Fruit fly (Drosophila melanogaster) S2 (cell line): ENCODE data around the gene CG8132.

ENCODE experiments used
- CG8478 ChIP-seq: fragments of >200 bp; optimal IDR thresholded peaks from 2 replicates; lab custom pipeline; 2018
- CTCF ChIP-seq, 2 experiments: fragments of >200 bp; optimal IDR thresholded peaks; 2 replicates each; lab custom pipeline; 2018

Gene CG8132

dm6 chr3R:9401127-9401603 is at the start of gene CG8132, which contains the start of gene RpL34b:
Gene CG8132 (plus strand): TSS chr3R:9401495.
Gene RpL34b (minus strand): TSS chr3R:9401226.
- TF ChIP-seq CTCF (optimal IDR thresholded peaks at IDR 0.05; lab: Kevin White, UChicago) (peak; percentile 29 to 31), CG8478 (lab: Kevin White, UChicago) (no peak)

DNA sequence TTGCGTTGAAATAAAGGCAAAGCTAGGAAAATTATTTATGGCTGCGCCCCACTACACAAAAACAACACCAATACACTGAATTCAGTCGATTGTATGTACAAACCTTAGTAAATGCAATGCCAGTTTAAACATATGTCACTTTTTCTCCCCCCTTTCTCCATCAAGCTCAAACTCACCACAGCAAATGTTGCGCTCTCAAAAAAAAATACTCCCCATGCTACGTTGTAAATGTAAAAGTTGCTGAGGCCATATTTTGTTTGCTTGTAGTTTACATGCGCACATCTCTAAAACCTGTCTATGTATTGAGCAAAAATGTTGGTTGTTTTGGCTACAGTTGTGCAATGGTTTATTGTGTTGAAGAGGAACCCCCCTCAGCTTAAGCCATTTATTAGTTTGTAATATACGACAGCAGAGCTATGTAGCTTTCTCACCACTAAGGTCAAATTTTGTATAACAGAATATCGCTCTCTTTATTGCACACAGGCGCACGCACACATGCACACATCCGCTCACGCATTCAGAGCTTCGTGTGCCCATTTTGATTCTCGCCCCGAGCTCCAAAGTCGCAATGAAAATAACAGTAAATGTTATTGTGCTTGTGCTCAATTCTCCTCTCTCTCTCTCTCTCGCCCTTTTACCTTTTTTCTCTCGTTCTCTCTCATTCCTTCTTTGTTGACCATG is 48.6 kb upstream of the CG8132 start:
- TF ChIP-seq CTCF (optimal IDR thresholded peaks at IDR 0.05; lab: Kevin White, UChicago) (no peak), CG8478 (lab: Kevin White, UChicago) (no peak)

DNA sequence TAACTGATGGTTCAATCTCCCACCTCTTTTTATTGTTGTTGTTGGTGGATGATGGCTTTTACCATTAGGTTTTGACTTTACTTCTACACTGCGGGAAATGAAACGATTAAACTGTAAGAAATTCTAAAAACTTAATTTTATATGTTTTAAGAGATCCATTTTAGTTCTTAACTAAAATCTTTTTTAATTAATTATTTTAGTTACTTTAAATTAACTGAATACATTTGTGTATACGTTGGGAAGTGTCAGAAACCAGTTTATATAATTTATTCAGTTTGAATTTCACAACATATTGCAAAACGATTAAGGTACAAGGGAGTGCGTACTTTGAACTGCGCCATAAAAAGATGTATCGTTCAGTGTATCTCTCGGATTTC is 48.0 kb upstream of the CG8132 start:
- TF ChIP-seq CG8478 (lab: Kevin White, UChicago), result no peak
- TF ChIP-seq CTCF (optimal IDR thresholded peaks at IDR 0.05; lab: Kevin White, UChicago), result no peak

dm6 chr3R:9355195-9355594 is 46.1 kb upstream of the CG8132 start, which contains the start of gene CG43675:
Gene CG43675 (plus strand): TSS chr3R:9355495.
- TF ChIP-seq CG8478 (lab: Kevin White, UChicago) (no peak), CTCF (optimal IDR thresholded peaks at IDR 0.05; lab: Kevin White, UChicago) (no peak)

dm6 chr3R:9359393-9359792 is 41.9 kb upstream of the CG8132 start:
- TF ChIP-seq CG8478 (lab: Kevin White, UChicago) (no peak), CTCF (optimal IDR thresholded peaks at IDR 0.05; lab: Kevin White, UChicago) (no peak)

dm6 chr3R:9363066-9363719 is 38.1 kb upstream of the CG8132 start, which contains the start of gene CG18473:
Gene CG18473 (plus strand): TSS chr3R:9363305.
- TF ChIP-seq CTCF (optimal IDR thresholded peaks at IDR 0.05; lab: Kevin White, UChicago) (no peak), CG8478 (lab: Kevin White, UChicago) (no peak)

DNA sequence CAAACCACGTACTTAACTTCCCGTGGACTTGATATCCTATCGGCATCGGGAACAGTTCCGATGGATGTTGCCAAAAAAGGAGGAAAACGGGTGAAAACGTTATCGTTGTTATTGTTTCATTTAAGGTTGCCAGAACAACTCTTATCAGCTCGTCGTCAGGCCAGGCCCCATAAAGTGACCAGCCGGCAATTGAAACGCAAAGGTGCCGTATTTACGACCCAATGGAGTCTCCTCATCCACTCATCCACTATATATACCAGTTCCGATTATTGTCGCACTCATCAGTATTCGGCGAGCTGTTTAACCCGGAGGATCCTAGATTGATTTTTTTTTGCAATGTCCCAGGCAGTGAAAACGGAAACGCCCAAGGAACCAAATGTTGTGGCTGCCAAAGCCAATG is 36.2 kb upstream of the CG8132 start, which contains the start of gene Srr:
Gene Srr, plus strand, starts transcription at position 278 of the 400 bp plus-strand sequence.
- TF ChIP-seq CTCF (optimal IDR thresholded peaks at IDR 0.05; lab: Kevin White, UChicago) (no peak), CG8478 (lab: Kevin White, UChicago) (no peak)

DNA sequence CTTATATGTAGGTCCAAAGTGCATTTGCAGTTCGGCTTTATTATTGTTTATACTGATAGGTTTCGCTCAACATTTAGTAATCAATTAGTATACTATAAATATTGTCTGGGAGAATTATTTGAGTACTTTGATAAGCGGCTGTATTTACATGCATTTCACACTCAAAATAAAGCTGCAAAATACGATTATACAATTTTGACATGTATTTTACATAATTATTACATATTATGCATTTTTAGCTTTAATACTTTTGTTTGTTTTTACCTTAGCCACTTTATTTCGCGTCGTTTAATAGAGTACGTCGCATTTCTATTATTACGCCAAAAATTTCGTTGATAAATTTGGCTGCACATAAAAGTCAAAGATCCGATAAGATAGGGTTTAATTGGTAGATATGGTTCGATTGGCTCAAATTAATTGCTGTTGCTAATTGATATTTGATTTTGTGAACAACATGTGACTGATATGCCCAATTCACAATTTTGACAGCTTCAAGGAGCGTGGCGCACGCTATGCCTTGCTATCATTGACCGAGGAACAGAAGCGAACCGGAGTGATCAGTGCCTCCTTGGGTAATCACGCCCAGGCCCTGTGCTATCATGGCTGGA is 35.3 kb upstream of the CG8132 start:
- TF ChIP-seq CTCF (optimal IDR thresholded peaks at IDR 0.05; lab: Kevin White, UChicago) (no peak), CG8478 (lab: Kevin White, UChicago) (no peak)

dm6 chr3R:9370413-9370812 is 30.9 kb upstream of the CG8132 start:
- TF ChIP-seq CTCF (optimal IDR thresholded peaks at IDR 0.05; lab: Kevin White, UChicago) (no peak), CG8478 (lab: Kevin White, UChicago) (no peak)

DNA sequence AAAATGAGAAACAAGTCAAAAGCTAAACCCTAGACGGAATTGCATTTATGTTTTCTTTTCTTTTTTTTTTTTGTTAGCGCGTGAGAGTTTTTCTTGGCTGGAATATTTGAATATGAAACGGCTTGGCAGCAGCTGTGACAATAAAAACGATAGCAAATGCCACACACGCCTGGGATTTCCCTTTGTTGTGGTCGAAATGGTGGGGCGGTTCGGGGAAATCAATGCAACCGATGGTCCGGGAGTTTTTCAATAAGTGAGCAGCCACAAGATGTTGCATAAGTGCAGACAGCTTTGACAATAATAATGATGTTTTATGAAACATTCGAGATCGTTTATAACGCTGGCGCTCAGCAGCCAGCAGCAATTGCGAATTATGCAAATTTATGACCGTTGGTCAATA is 24.5 kb upstream of the CG8132 start:
- TF ChIP-seq CG8478 (lab: Kevin White, UChicago) (no peak), CTCF (optimal IDR thresholded peaks at IDR 0.05; lab: Kevin White, UChicago) (no peak)

DNA sequence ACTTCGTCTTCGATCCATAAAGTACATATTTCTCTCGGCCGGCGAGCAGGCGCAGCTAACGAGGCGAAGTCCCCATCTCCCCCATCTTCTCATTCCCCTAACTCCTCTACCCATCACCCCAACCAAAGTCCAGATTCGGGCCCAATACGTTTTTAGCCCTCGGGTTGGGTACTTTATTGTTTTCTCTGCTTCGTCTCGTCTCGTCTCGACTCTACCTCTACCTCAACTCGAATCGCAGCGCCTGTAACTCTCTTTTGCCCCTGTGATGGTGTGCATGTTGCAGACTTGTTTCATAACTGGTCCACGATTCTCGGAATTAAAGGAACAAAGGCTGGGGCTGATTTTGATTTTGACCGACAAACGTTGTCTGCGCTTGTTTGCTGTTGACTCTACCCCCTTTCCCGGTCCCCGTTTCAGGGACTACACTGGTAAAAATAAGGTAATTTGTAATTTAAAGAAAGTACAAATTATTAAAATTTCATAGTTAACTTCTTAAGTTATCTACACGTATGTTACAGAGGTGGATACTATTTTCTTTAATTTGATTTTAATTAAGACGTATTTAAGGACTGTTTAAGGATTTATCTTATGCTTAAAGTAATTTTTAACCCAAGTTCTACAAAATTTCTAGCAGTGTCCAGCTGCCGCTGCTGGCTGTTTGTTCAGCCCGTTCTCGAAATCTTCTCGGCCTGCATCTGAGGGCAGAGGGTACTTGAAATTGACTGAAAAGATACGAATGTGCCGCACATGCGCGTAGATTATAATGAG is 22.5 kb upstream of the CG8132 start:
- TF ChIP-seq CG8478 (lab: Kevin White, UChicago) (no peak), CTCF (optimal IDR thresholded peaks at IDR 0.05; lab: Kevin White, UChicago) (no peak)

dm6 chr3R:9380970-9381369 is 20.3 kb upstream of the CG8132 start:
- TF ChIP-seq CG8478 (lab: Kevin White, UChicago), result no peak
- TF ChIP-seq CTCF (optimal IDR thresholded peaks at IDR 0.05; lab: Kevin White, UChicago), result no peak

- no peak for TF ChIP-seq CG8478 (lab: Kevin White, UChicago)
- no peak for TF ChIP-seq CTCF (optimal IDR thresholded peaks at IDR 0.05; lab: Kevin White, UChicago)
These were observed 15.3 kb upstream of the CG8132 start for dm6 chr3R:9385987-9386386.

dm6 chr3R:9387634-9388033 is 13.7 kb upstream of the CG8132 start:
- no peak for TF ChIP-seq CTCF (optimal IDR thresholded peaks at IDR 0.05; lab: Kevin White, UChicago)
- no peak for TF ChIP-seq CG8478 (lab: Kevin White, UChicago)
